Worm (Caenorhabditis elegans) whole organism, L4 larva: ENCODE data around the gene F10E9.1.
A peak's percentile ranks its signal among the peaks of the same experiment; 100 is the strongest.

Experiments
- aha-1 ChIP-seq: fragments of 150-350 bp; peaks from one replicate; lab custom pipeline; 2014; ENCODE audit warnings: missing biosample characterization, missing genetic modification characterization
- ama-1 ChIP-seq: fragments of 150-350 bp; optimal IDR thresholded peaks from 2 replicates; lab custom pipeline; 2014; ENCODE audit warnings: inconsistent platforms, mixed read lengths
- attf-4 ChIP-seq: sonication (generic microtip); optimal IDR thresholded peaks from 3 replicates; lab custom pipeline; 2017; ENCODE audit warnings: missing biosample characterization, missing genetic modification characterization
- ceh-62 ChIP-seq: sonication (generic microtip); optimal IDR thresholded peaks from 2 replicates; lab custom pipeline; 2017; ENCODE audit warnings: missing biosample characterization, missing genetic modification characterization
- ceh-82 ChIP-seq: sonication (generic microtip); optimal IDR thresholded peaks from 2 replicates; lab custom pipeline; 2017; ENCODE audit warnings: missing biosample characterization, missing genetic modification characterization
- ces-1 ChIP-seq: fragments of 150-350 bp; sonication (generic microtip); optimal IDR thresholded peaks from 4 replicates; lab custom pipeline; 2014; ENCODE audit warnings: missing biosample characterization, missing genetic modification reagents, missing genetic modification characterization
- daf-8 ChIP-seq: fragments of 200-800 bp; sonication (Bioruptor generic); IDR thresholded peaks from 2 replicates; pipeline ENCODE4 v1.3.6; 2022; ENCODE audit warnings: missing genetic modification characterization, missing compliant biosample characterization
- dmd-6 ChIP-seq: fragments of 200-800 bp; sonication (Bioruptor generic); IDR thresholded peaks from 2 replicates; pipeline ENCODE4 v1.3.6; 2022; ENCODE audit warnings: missing genetic modification reagents, missing genetic modification characterization, missing compliant biosample characterization
- dve-1 ChIP-seq: sonication (generic microtip); optimal IDR thresholded peaks from 2 replicates; lab custom pipeline; 2017; ENCODE audit warnings: antibody characterized with exemption, mild to moderate bottlenecking, missing genetic modification characterization, missing compliant biosample characterization; ENCODE audit not compliant: insufficient read depth
- hif-1 ChIP-seq, 2 experiments: sonication (generic microtip); optimal IDR thresholded peaks; 2 replicates each; lab custom pipeline; 2016 to 2017; ENCODE audit warnings: missing compliant biosample characterization in 2 of 2, missing genetic modification characterization in 2 of 2, missing genetic modification reagents in 2 of 2, missing genotype in 2 of 2, mild to moderate bottlenecking in 1 of 2
- lsy-2 ChIP-seq, 2 experiments: fragments of 150-350 bp in 1 of 2; sonication (generic microtip) in 1 of 2; optimal IDR thresholded peaks; 2 replicates each; lab custom pipeline; 2014 to 2017; ENCODE audit warnings: missing biosample characterization in 2 of 2, missing genetic modification characterization in 2 of 2
- mdl-1 ChIP-seq, 2 experiments: fragments of 150-350 bp in 1 of 2; sonication (generic microtip) in 1 of 2; optimal IDR thresholded peaks; 2 replicates each; lab custom pipeline; 2014 to 2017; ENCODE audit warnings: missing biosample characterization in 2 of 2, missing genetic modification characterization in 2 of 2
- mes-2 ChIP-seq: sonication (generic microtip); optimal IDR thresholded peaks from 2 replicates; lab custom pipeline; 2016; ENCODE audit warnings: missing genotype, mild to moderate bottlenecking, missing genetic modification characterization, missing compliant biosample characterization; ENCODE audit not compliant: poor library complexity, severe bottlenecking
- nhr-11 ChIP-seq: fragments of 150-350 bp; optimal IDR thresholded peaks from 2 replicates; lab custom pipeline; 2014; ENCODE audit warnings: missing biosample characterization, missing genetic modification characterization
- nhr-25 ChIP-seq: sonication (generic microtip); optimal IDR thresholded peaks from 2 replicates; lab custom pipeline; 2017; ENCODE audit warnings: missing genetic modification characterization, mild to moderate bottlenecking, missing compliant biosample characterization, antibody characterized with exemption, moderate library complexity, borderline replicate concordance; ENCODE audit not compliant: insufficient read depth
- nhr-28 ChIP-seq: fragments of 150-350 bp; optimal IDR thresholded peaks from 2 replicates; lab custom pipeline; 2014; ENCODE audit warnings: missing biosample characterization, missing genetic modification characterization
- zip-11 ChIP-seq: fragments of 200-800 bp; sonication (Bioruptor generic); IDR thresholded peaks from 2 replicates; pipeline ENCODE4 v1.3.6; 2022; ENCODE audit warnings: missing genetic modification characterization, missing compliant biosample characterization

The F10E9.1 gene

DNA sequence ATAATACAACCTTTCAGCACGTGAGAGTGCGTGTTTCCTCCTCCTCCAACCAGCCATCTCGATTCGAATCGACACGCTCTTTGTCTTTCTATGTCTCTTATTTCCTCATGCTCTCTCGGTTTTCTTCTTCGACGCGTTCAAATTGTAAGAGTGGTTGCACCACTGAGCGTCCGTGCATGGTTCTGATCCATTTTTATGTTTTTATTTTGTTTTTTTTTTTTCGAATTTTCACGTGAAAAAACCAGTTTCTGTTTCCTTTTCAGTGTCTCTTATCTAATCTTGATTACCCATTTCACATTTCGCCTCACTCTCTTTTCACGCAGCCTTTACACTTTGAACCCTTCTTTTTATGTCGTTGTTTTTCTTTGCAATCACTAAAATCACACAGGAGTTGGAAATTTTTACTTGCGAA is 47.9 kb downstream of the F10E9.1 start (continued):
- peak in 1 of 2 experiments; percentile 24 for TF ChIP-seq hif-1 (tag; optimal IDR thresholded peaks at IDR 0.05; lab: Kevin White, UChicago)
- TF ChIP-seq lsy-2 (tag; optimal IDR thresholded peaks at IDR 0.05; lab: Kevin White, UChicago) = peak in 1 of 2 experiments; percentile 37
- peak; percentile 17 to 88 for TF ChIP-seq mdl-1 (tag; optimal IDR thresholded peaks at IDR 0.05; lab: Kevin White, UChicago)
- peak; percentile 72 for TF ChIP-seq dve-1 (tag; lab: Kevin White, UChicago)
- TF ChIP-seq mes-2 (tag; lab: Kevin White, UChicago) = peak; percentile 20
- TF ChIP-seq nhr-25 (tag; lab: Kevin White, UChicago) = no peak
- no peak for TF ChIP-seq ama-1 (lab: Kevin White, UChicago)
- TF ChIP-seq nhr-28 (tag; lab: Kevin White, UChicago) = peak; percentile 53
- TF ChIP-seq ces-1 (GFP tag; lab: Kevin White, UChicago) = no peak

DNA sequence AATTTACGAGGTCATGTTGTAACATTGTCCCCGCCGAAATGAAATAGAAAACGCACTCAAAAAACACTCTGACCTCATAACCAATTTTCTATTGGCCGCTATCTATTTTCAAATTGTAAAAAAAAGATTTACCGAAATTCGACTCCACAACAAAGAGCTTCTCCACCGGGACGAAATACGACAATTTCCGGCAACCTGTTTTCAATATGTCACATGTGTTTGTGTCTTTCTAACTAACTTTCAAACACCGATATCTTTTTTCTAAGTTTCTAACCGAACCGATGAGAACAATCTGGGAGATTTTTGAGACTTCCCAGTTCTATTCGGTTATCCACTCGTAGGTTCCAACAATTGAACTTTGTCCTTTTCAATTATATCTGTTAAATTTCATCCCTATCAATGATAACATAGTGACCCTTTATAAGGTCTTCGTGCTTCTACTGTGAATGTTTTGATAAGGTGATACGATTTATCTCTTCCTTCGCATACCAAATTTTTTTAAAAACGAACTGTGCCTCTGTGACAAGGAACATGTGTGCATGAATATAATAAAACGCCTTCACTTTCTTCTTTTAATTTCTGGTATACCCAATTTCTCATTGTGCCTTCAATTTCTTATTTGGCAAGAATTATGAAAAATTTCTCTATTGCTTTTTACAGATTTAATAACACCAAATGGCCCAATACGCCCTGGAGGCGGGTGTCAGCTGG is 48.8 kb downstream of the F10E9.1 start, which contains the start of gene lmbr-1:
TSS of gene lmbr-1 (plus strand) at position 661 of the 711 bp plus-strand sequence.
- TF ChIP-seq dmd-6 (GFP tag; lab: Robert Waterston, UW) (no peak), zip-11 (GFP tag; lab: Robert Waterston, UW) (no peak), ceh-62 (tag; lab: Kevin White, UChicago) (no peak), ceh-82 (tag; lab: Kevin White, UChicago) (no peak), nhr-11 (tag; lab: Kevin White, UChicago) (no peak), daf-8 (GFP tag; lab: Robert Waterston, UW) (no peak), attf-4 (no peak), aha-1 (tag; lab: Kevin White, UChicago) (peak; percentile 65)
- TF ChIP-seq, all 104 proteins: peak for 1
